Worm (Caenorhabditis elegans) whole organism, late embryonic: Measurements from ENCODE around the gene C34C12.8.

Experiments
- C08G9.2 ChIP-seq: sonication (generic microtip); optimal IDR thresholded peaks from 2 replicates; lab custom pipeline; 2016; ENCODE audit warnings: mild to moderate bottlenecking, missing genetic modification characterization, moderate library complexity, missing compliant biosample characterization
- C38D4.7 ChIP-seq: fragments of 200-800 bp; sonication (Bioruptor generic); optimal IDR thresholded peaks from 2 replicates; lab custom pipeline; 2018; ENCODE audit warnings: mild to moderate bottlenecking, missing genetic modification characterization, moderate library complexity, missing compliant biosample characterization
- K02D7.2 ChIP-seq: sonication (generic microtip); optimal IDR thresholded peaks from 2 replicates; lab custom pipeline; 2017; ENCODE audit warnings: mild to moderate bottlenecking, missing genetic modification characterization, missing compliant biosample characterization
- K09A11.1 ChIP-seq: sonication (generic microtip); optimal IDR thresholded peaks from 2 replicates; lab custom pipeline; 2017; ENCODE audit warnings: antibody characterized with exemption, mild to moderate bottlenecking, missing genetic modification characterization, missing compliant biosample characterization; ENCODE audit not compliant: insufficient read depth
- T23F11.4 ChIP-seq: fragments of 200-800 bp; sonication (Bioruptor generic); optimal IDR thresholded peaks from 2 replicates; lab custom pipeline; 2018; ENCODE audit warnings: mild to moderate bottlenecking, missing genetic modification characterization, missing compliant biosample characterization
- Y22D7AL.16 ChIP-seq: sonication (generic microtip); optimal IDR thresholded peaks from 2 replicates; lab custom pipeline; 2016; ENCODE audit warnings: missing genetic modification characterization, missing compliant biosample characterization
- ahr-1 ChIP-seq: sonication (generic microtip); optimal IDR thresholded peaks from 2 replicates; lab custom pipeline; 2016; ENCODE audit warnings: missing genetic modification characterization, missing compliant biosample characterization
- ama-1 ChIP-seq: fragments of 150-350 bp; optimal IDR thresholded peaks from 2 replicates; lab custom pipeline; 2014
- ceh-14 ChIP-seq: sonication (generic microtip); optimal IDR thresholded peaks from 2 replicates; lab custom pipeline; 2016; ENCODE audit warnings: missing genotype, missing genetic modification characterization, missing compliant biosample characterization
- ceh-22 ChIP-seq: sonication (generic microtip); optimal IDR thresholded peaks from 2 replicates; lab custom pipeline; 2017; ENCODE audit warnings: missing biosample characterization, missing genetic modification characterization
- ceh-24 ChIP-seq: sonication (generic microtip); optimal IDR thresholded peaks from 2 replicates; lab custom pipeline; 2016; ENCODE audit warnings: mild to moderate bottlenecking, missing genetic modification characterization, missing compliant biosample characterization
- ceh-30 ChIP-seq: fragments of 150-350 bp; optimal IDR thresholded peaks from 2 replicates; lab custom pipeline; 2014; ENCODE audit warnings: missing biosample characterization, missing genetic modification characterization
- ceh-34 ChIP-seq: sonication (generic microtip); optimal IDR thresholded peaks from 2 replicates; lab custom pipeline; 2016; ENCODE audit warnings: mild to moderate bottlenecking, missing genetic modification characterization, missing compliant biosample characterization
- ceh-6 ChIP-seq: fragments of 200-800 bp; sonication (Bioruptor generic); optimal IDR thresholded peaks from 2 replicates; lab custom pipeline; 2018; ENCODE audit warnings: mild to moderate bottlenecking, missing genetic modification characterization, missing compliant biosample characterization
- ceh-9 ChIP-seq: sonication (generic microtip); optimal IDR thresholded peaks from 2 replicates; lab custom pipeline; 2016; ENCODE audit warnings: mild to moderate bottlenecking, missing genetic modification characterization, inconsistent platforms, missing compliant biosample characterization
- che-1 ChIP-seq: sonication (generic microtip); optimal IDR thresholded peaks from 2 replicates; lab custom pipeline; 2016; ENCODE audit warnings: mild to moderate bottlenecking, missing genetic modification characterization, missing compliant biosample characterization
- dve-1 ChIP-seq: sonication (generic microtip); optimal IDR thresholded peaks from 2 replicates; lab custom pipeline; 2017; ENCODE audit warnings: antibody characterized with exemption, mild to moderate bottlenecking, missing genetic modification characterization, missing compliant biosample characterization
- gmeb-2 ChIP-seq: sonication (generic microtip); optimal IDR thresholded peaks from 2 replicates; lab custom pipeline; 2016; ENCODE audit warnings: missing genetic modification characterization, inconsistent platforms, missing compliant biosample characterization
- hlh-13 ChIP-seq: fragments of 200-800 bp; sonication (Bioruptor generic); optimal IDR thresholded peaks from 2 replicates; lab custom pipeline; 2018; ENCODE audit warnings: mild to moderate bottlenecking, missing genetic modification characterization, missing compliant biosample characterization
- hlh-30 ChIP-seq: sonication (generic microtip); optimal IDR thresholded peaks from 2 replicates; lab custom pipeline; 2017; ENCODE audit warnings: antibody characterized with exemption, missing genetic modification characterization, missing compliant biosample characterization; ENCODE audit not compliant: insufficient read depth
- hlh-8 ChIP-seq: sonication (generic microtip); optimal IDR thresholded peaks from 2 replicates; lab custom pipeline; 2016; ENCODE audit warnings: missing genotype, missing genetic modification characterization, missing compliant biosample characterization
- lin-11 ChIP-seq: fragments of 200-800 bp; sonication (Bioruptor generic); optimal IDR thresholded peaks from 2 replicates; lab custom pipeline; 2018; ENCODE audit warnings: mild to moderate bottlenecking, missing genetic modification characterization, missing compliant biosample characterization
- madf-2 ChIP-seq: sonication (generic microtip); optimal IDR thresholded peaks from 2 replicates; lab custom pipeline; 2017; ENCODE audit warnings: missing genetic modification characterization, missing compliant biosample characterization
- mec-3 ChIP-seq: sonication (generic microtip); optimal IDR thresholded peaks from 2 replicates; lab custom pipeline; 2016; ENCODE audit warnings: borderline replicate concordance, missing genetic modification characterization, missing compliant biosample characterization
- nhr-11 ChIP-seq: fragments of 150-350 bp; optimal IDR thresholded peaks from 2 replicates; lab custom pipeline; 2014; ENCODE audit warnings: missing biosample characterization, missing genetic modification characterization
- nhr-232 ChIP-seq: sonication (generic microtip); optimal IDR thresholded peaks from 2 replicates; lab custom pipeline; 2016; ENCODE audit warnings: missing genetic modification characterization, missing compliant biosample characterization
- npax-4 ChIP-seq: sonication (generic microtip); optimal IDR thresholded peaks from 2 replicates; lab custom pipeline; 2016; ENCODE audit warnings: missing genetic modification characterization, missing compliant biosample characterization
- odd-2 ChIP-seq: sonication (generic microtip); optimal IDR thresholded peaks from 2 replicates; lab custom pipeline; 2017; ENCODE audit warnings: antibody characterized with exemption, mild to moderate bottlenecking, missing genetic modification characterization, missing compliant biosample characterization
- pag-3 ChIP-seq: sonication (generic microtip); optimal IDR thresholded peaks from 2 replicates; lab custom pipeline; 2016; ENCODE audit warnings: missing compliant biosample characterization, missing genetic modification characterization, borderline replicate concordance
- pat-9 ChIP-seq: fragments of 200-800 bp; sonication (Bioruptor generic); optimal IDR thresholded peaks from 2 replicates; lab custom pipeline; 2018; ENCODE audit warnings: mild to moderate bottlenecking, missing genetic modification characterization, moderate library complexity, missing compliant biosample characterization
- pha-2 ChIP-seq: sonication (generic microtip); optimal IDR thresholded peaks from 2 replicates; lab custom pipeline; 2017; ENCODE audit warnings: mild to moderate bottlenecking, missing genetic modification characterization, missing compliant biosample characterization
- pqm-1 ChIP-seq: sonication (generic microtip); optimal IDR thresholded peaks from 2 replicates; lab custom pipeline; 2016; ENCODE audit warnings: missing genetic modification characterization, missing compliant biosample characterization
- ref-2 ChIP-seq: sonication (generic microtip); optimal IDR thresholded peaks from 2 replicates; lab custom pipeline; 2016; ENCODE audit warnings: missing genetic modification characterization, missing compliant biosample characterization
- sox-2 ChIP-seq: fragments of 200-800 bp; sonication (Bioruptor generic); IDR thresholded peaks from 2 replicates; pipeline ENCODE4 v1.3.6; 2022; ENCODE audit warnings: missing genetic modification reagents, missing genetic modification characterization, missing compliant biosample characterization
- tbx-2 ChIP-seq: sonication (generic microtip); optimal IDR thresholded peaks from 2 replicates; lab custom pipeline; 2016; ENCODE audit warnings: missing genetic modification characterization, missing compliant biosample characterization
- ttx-3 ChIP-seq: sonication (generic microtip); optimal IDR thresholded peaks from 2 replicates; lab custom pipeline; 2016; ENCODE audit warnings: missing genetic modification reagents, missing genetic modification characterization, missing compliant biosample characterization
- unc-3 ChIP-seq, 2 experiments: fragments of 200-800 bp in 1 of 2; sonication (Bioruptor generic) in 1 of 2; sonication (generic microtip) in 1 of 2; conservative IDR thresholded peaks in 1 of 2; optimal IDR thresholded peaks in 1 of 2; 2 replicates each; pipeline versions ENCODE4 v1.3.6 to Lab custom; 2016 to 2022; ENCODE audit warnings: missing compliant biosample characterization in 2 of 2, missing genetic modification characterization in 2 of 2, missing genetic modification reagents in 1 of 2
- unc-42 ChIP-seq: sonication (generic microtip); optimal IDR thresholded peaks from 2 replicates; lab custom pipeline; 2016; ENCODE audit warnings: missing genotype, missing genetic modification characterization, missing compliant biosample characterization
- unc-86 ChIP-seq: sonication (generic microtip); optimal IDR thresholded peaks from 2 replicates; lab custom pipeline; 2016; ENCODE audit warnings: missing genetic modification characterization, missing compliant biosample characterization

C34C12.8 gene

ce11 chrIII:3425438-3425837, 34.8 kb upstream of the C34C12.8 start, which contains the start of gene metl-18:
Gene metl-18 (plus strand): TSS chrIII:3425738.
- TF ChIP-seq dve-1 (tag; lab: Kevin White, UChicago) (no peak), pha-2 (no peak), ceh-6 (GFP tag; lab: Kevin White, UChicago) (no peak), T23F11.4 (no peak), K02D7.2 (tag; lab: Kevin White, UChicago) (no peak), ceh-24 (tag; lab: Kevin White, UChicago) (no peak), ceh-22 (tag; lab: Kevin White, UChicago) (no peak), mec-3 (tag; lab: Kevin White, UChicago) (no peak), ama-1 (lab: Kevin White, UChicago) (no peak), nhr-232 (no peak), odd-2 (tag; lab: Kevin White, UChicago) (no peak), hlh-13 (GFP tag; lab: Kevin White, UChicago) (no peak), lin-11 (tag; lab: Kevin White, UChicago) (no peak), hlh-8 (tag; lab: Kevin White, UChicago) (no peak), gmeb-2 (no peak), Y22D7AL.16 (tag; lab: Kevin White, UChicago) (no peak), tbx-2 (no peak), ref-2 (tag; lab: Kevin White, UChicago) (no peak)

DNA sequence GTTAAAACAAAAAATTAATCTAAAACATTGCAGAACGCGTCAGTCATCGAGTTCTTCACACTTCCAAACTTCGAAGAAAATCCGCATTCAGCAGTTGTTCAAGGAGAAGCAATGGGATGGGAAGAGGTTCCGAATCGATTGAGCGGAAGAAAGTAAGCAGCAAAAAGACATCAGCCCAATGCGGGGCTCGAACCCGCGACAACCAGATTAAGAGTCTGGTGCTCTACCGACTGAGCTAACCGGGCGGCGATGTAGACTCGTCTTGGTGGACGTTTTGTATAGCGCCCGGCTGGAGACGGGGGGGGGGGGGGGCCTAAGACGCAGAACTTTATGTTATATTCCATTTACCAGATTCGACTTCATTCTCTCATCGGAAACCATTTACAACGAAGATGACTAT, 33.5 kb upstream of the C34C12.8 start:
- TF ChIP-seq hlh-30 (no peak), ceh-34 (no peak), ceh-22 (tag; lab: Kevin White, UChicago) (no peak), ceh-30 (tag; lab: Kevin White, UChicago) (no peak)

ce11 chrIII:3428574-3428973, 31.6 kb upstream of the C34C12.8 start:
- TF ChIP-seq ahr-1 (no peak), pat-9 (tag; lab: Kevin White, UChicago) (no peak), pha-2 (no peak), hlh-8 (tag; lab: Kevin White, UChicago) (no peak), unc-86 (no peak), nhr-232 (no peak)
- TF ChIP-seq, all 69 proteins: peak for 0

DNA sequence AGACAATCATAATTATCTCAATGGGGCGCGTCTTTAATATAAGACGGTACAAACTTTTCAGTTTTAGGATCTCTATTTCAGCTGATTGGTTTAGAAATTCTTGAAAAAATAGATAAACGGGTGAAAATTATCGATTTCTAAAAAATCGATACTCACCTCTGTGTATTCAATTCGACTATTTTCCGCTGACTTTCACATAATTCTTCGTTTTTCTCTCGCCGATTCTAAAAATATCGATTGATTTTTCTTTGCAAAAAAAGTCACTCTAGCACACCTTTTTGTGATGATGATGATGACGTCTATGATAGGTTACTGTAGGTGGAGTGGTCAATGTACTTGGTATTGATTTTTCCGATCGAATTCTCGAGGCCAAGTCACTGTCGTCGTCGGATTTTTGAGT, 30.4 kb upstream of the C34C12.8 start:
- TF ChIP-seq ceh-14 (tag; lab: Kevin White, UChicago) (no peak), pag-3 (tag; lab: Kevin White, UChicago) (no peak), ceh-9 (tag; lab: Kevin White, UChicago) (no peak), C08G9.2 (tag; lab: Kevin White, UChicago) (no peak)

- TF ChIP-seq unc-42 (tag; lab: Kevin White, UChicago) (no peak), C38D4.7 (GFP tag; lab: Kevin White, UChicago) (no peak), nhr-11 (tag; lab: Kevin White, UChicago) (no peak), npax-4 (tag; lab: Kevin White, UChicago) (no peak), K09A11.1 (tag; lab: Kevin White, UChicago) (no peak), pqm-1 (tag; lab: Kevin White, UChicago) (no peak), Y22D7AL.16 (tag; lab: Kevin White, UChicago) (no peak), unc-3 (GFP tag; conservative IDR thresholded peaks at IDR 0.05; lab: Robert Waterston, UW) (no peak), unc-3 (tag; optimal IDR thresholded peaks at IDR 0.05; lab: Kevin White, UChicago) (no peak), ceh-30 (tag; lab: Kevin White, UChicago) (no peak), K02D7.2 (tag; lab: Kevin White, UChicago) (no peak), madf-2 (tag; lab: Kevin White, UChicago) (no peak), ama-1 (lab: Kevin White, UChicago) (no peak), sox-2 (no peak), ref-2 (tag; lab: Kevin White, UChicago) (no peak), ttx-3 (tag; lab: Kevin White, UChicago) (no peak), che-1 (tag; lab: Kevin White, UChicago) (no peak)
Observed at ce11 chrIII:3430667-3431066, 29.5 kb upstream of the C34C12.8 start.
